Fruit fly (Drosophila melanogaster) whole organism, prepupa: ENCODE measurements around the gene CG42682.

Source experiments
- Blimp-1 ChIP-seq: fragments of 200-800 bp; sonication (Bioruptor generic); optimal IDR thresholded peaks from 3 replicates; lab custom pipeline; 2017; ENCODE audit warnings: missing biosample characterization, missing genetic modification characterization, mild to moderate bottlenecking, moderate library complexity, missing genetic modification reagents
- CG10631 ChIP-seq: fragments of 200-800 bp; sonication (Bioruptor generic); optimal IDR thresholded peaks from 2 replicates; lab custom pipeline; 2016; ENCODE audit warnings: missing biosample characterization, missing genetic modification characterization
- CG10669 ChIP-seq: fragments of 200-800 bp; sonication (Bioruptor generic); optimal IDR thresholded peaks from 3 replicates; lab custom pipeline; 2018; ENCODE audit warnings: missing biosample characterization, mild to moderate bottlenecking, missing genetic modification characterization, moderate library complexity
- CG11762 ChIP-seq: fragments of 200-800 bp; sonication (Bioruptor generic); optimal IDR thresholded peaks from 3 replicates; lab custom pipeline; 2016; ENCODE audit warnings: missing biosample characterization, missing genetic modification characterization; ENCODE audit not compliant: insufficient read depth
- CG11902 ChIP-seq: fragments of 200-800 bp; sonication (Bioruptor generic); optimal IDR thresholded peaks from 3 replicates; lab custom pipeline; 2016; ENCODE audit warnings: missing biosample characterization, missing genetic modification characterization
- CG1621 ChIP-seq: fragments of 200-800 bp; sonication (Bioruptor generic); optimal IDR thresholded peaks from 3 replicates; lab custom pipeline; 2018; ENCODE audit warnings: missing biosample characterization, mild to moderate bottlenecking, missing genetic modification characterization
- CG3032 ChIP-seq: fragments of 200-800 bp; optimal IDR thresholded peaks from 2 replicates; lab custom pipeline; 2019; ENCODE audit warnings: missing biosample characterization, mild to moderate bottlenecking, missing genetic modification characterization, moderate library complexity
- CG31627 ChIP-seq: fragments of 200-800 bp; sonication (Bioruptor generic); optimal IDR thresholded peaks from 3 replicates; lab custom pipeline; 2016; ENCODE audit warnings: missing biosample characterization, missing genetic modification characterization
- CG34406 ChIP-seq: fragments of 200-800 bp; sonication (Bioruptor generic); optimal IDR thresholded peaks from 3 replicates; lab custom pipeline; 2016; ENCODE audit warnings: missing biosample characterization, missing genetic modification characterization
- CG4318 ChIP-seq: fragments of 200-800 bp; sonication (Bioruptor generic); optimal IDR thresholded peaks from 3 replicates; lab custom pipeline; 2017; ENCODE audit warnings: missing biosample characterization, mild to moderate bottlenecking, missing genetic modification characterization
- CG6276 ChIP-seq: fragments of 200-800 bp; sonication (Bioruptor generic); optimal IDR thresholded peaks from 2 replicates; lab custom pipeline; 2017; ENCODE audit warnings: missing biosample characterization, mild to moderate bottlenecking, missing genetic modification characterization
- CG6792 ChIP-seq: fragments of 200-800 bp; sonication (Bioruptor generic); optimal IDR thresholded peaks from 3 replicates; lab custom pipeline; 2016; ENCODE audit warnings: missing biosample characterization, missing genetic modification characterization
- CG6854 ChIP-seq: fragments of 200-800 bp; sonication (Bioruptor generic); optimal IDR thresholded peaks from 2 replicates; lab custom pipeline; 2017; ENCODE audit warnings: missing biosample characterization, mild to moderate bottlenecking, missing genetic modification characterization
- CG7368 ChIP-seq: fragments of 200-800 bp; sonication (Bioruptor generic); optimal IDR thresholded peaks from 3 replicates; lab custom pipeline; 2016; ENCODE audit warnings: missing biosample characterization, missing genetic modification characterization
- CG8119 ChIP-seq: fragments of 200-800 bp; sonication (Bioruptor generic); IDR thresholded peaks from 3 replicates; pipeline ENCODE4 v1.3.6; 2022; ENCODE audit warnings: missing biosample characterization, missing genetic modification characterization
- CG8319 ChIP-seq: fragments of 200-800 bp; sonication (Bioruptor generic); optimal IDR thresholded peaks from 3 replicates; lab custom pipeline; 2016; ENCODE audit warnings: missing biosample characterization, missing genetic modification characterization
- CG8632 ChIP-seq: fragments of 200-800 bp; sonication (Bioruptor generic); optimal IDR thresholded peaks from 3 replicates; lab custom pipeline; 2016; ENCODE audit warnings: missing biosample characterization, missing genetic modification characterization
- CG9139 ChIP-seq: fragments of 200-800 bp; sonication (Bioruptor generic); optimal IDR thresholded peaks from 3 replicates; lab custom pipeline; 2017; ENCODE audit warnings: missing biosample characterization, mild to moderate bottlenecking, missing genetic modification characterization
- Eip93F ChIP-seq: fragments of 200-800 bp; sonication (Bioruptor generic); optimal IDR thresholded peaks from 2 replicates; lab custom pipeline; 2016; ENCODE audit warnings: missing biosample characterization, mild to moderate bottlenecking, missing genetic modification characterization
- Ets21C ChIP-seq: fragments of 200-800 bp; sonication (Bioruptor generic); optimal IDR thresholded peaks from 3 replicates; lab custom pipeline; 2016; ENCODE audit warnings: missing biosample characterization, missing genetic modification characterization
- Gug ChIP-seq: fragments of 200-800 bp; sonication (Bioruptor generic); IDR thresholded peaks from 2 replicates; pipeline ENCODE4 v1.3.6; 2022; ENCODE audit warnings: missing biosample characterization, missing genetic modification characterization
- Met ChIP-seq: fragments of 200-800 bp; sonication (Bioruptor generic); optimal IDR thresholded peaks from 3 replicates; lab custom pipeline; 2016; ENCODE audit warnings: missing biosample characterization, missing genetic modification characterization
- OdsH ChIP-seq: fragments of 200-800 bp; sonication (Bioruptor generic); optimal IDR thresholded peaks from 3 replicates; lab custom pipeline; 2016; ENCODE audit warnings: missing biosample characterization, missing genetic modification characterization
- Sox102F ChIP-seq: fragments of 200-800 bp; sonication (Bioruptor generic); optimal IDR thresholded peaks from 2 replicates; lab custom pipeline; 2016; ENCODE audit warnings: missing biosample characterization, mild to moderate bottlenecking, missing genetic modification characterization
- achi ChIP-seq: fragments of 200-800 bp; sonication (Bioruptor generic); optimal IDR thresholded peaks from 3 replicates; lab custom pipeline; 2016; ENCODE audit warnings: missing biosample characterization, missing genetic modification characterization
- acj6 ChIP-seq: fragments of 200-800 bp; sonication (Bioruptor generic); optimal IDR thresholded peaks from 3 replicates; lab custom pipeline; 2016; ENCODE audit warnings: missing biosample characterization, missing genetic modification characterization
- cyc ChIP-seq: fragments of 200-800 bp; sonication (Bioruptor generic); optimal IDR thresholded peaks from 3 replicates; lab custom pipeline; 2016; ENCODE audit warnings: missing biosample characterization, missing genetic modification characterization
- dac ChIP-seq: fragments of 200-800 bp; sonication (Bioruptor generic); optimal IDR thresholded peaks from 2 replicates; lab custom pipeline; 2017; ENCODE audit warnings: missing biosample characterization, mild to moderate bottlenecking, missing genetic modification characterization
- dsx ChIP-seq: fragments of 200-800 bp; optimal IDR thresholded peaks from 3 replicates; lab custom pipeline; 2019; ENCODE audit warnings: missing biosample characterization, mild to moderate bottlenecking, missing genetic modification characterization, moderate library complexity; ENCODE audit not compliant: poor library complexity, severe bottlenecking
- eg ChIP-seq: fragments of 200-800 bp; sonication (Bioruptor generic); IDR thresholded peaks from 3 replicates; pipeline ENCODE4 v1.3.6; 2022; ENCODE audit warnings: missing biosample characterization, missing genetic modification characterization
- fd59A ChIP-seq: fragments of 200-800 bp; sonication (Bioruptor generic); optimal IDR thresholded peaks from 2 replicates; lab custom pipeline; 2017; ENCODE audit warnings: missing biosample characterization, mild to moderate bottlenecking, missing genetic modification characterization, missing genetic modification reagents
- fd85E ChIP-seq: fragments of 200-800 bp; sonication (Bioruptor generic); optimal IDR thresholded peaks from 3 replicates; lab custom pipeline; 2016; ENCODE audit warnings: missing biosample characterization, missing genetic modification characterization
- lz ChIP-seq: fragments of 200-800 bp; sonication (Bioruptor generic); optimal IDR thresholded peaks from 3 replicates; lab custom pipeline; 2016; ENCODE audit warnings: missing biosample characterization, missing genetic modification characterization
- spab ChIP-seq: fragments of 200-800 bp; sonication (Bioruptor generic); optimal IDR thresholded peaks from 2 replicates; lab custom pipeline; 2017; ENCODE audit warnings: missing biosample characterization, mild to moderate bottlenecking, missing genetic modification characterization, missing genetic modification reagents
- svp ChIP-seq: fragments of 200-800 bp; sonication (Bioruptor generic); peaks from one replicate; lab custom pipeline; 2016; ENCODE audit warnings: missing biosample characterization, missing genetic modification characterization
- topi ChIP-seq: fragments of 200-800 bp; sonication (Bioruptor generic); optimal IDR thresholded peaks from 3 replicates; lab custom pipeline; 2016; ENCODE audit warnings: missing biosample characterization, missing genetic modification characterization

CG42682 gene

DNA sequence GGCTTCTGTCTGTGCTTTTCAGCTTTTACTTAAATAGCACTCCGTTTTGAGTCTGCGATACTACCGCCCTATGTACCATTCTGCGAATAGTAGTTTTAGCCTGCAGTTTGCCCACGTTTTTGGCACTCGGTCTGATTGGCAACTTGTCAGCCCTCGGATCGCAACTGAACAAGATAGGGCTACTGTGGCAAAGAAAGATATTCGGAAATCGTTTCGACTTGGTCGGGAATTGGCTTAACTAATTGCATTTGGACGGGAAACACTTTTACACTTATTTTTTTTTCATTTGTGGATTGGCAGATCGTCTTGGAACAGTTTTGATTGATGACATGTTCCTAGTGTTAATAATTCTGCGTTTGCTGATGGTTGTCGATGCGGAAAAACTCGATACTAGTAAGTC, at the start of gene CG42682:
CG42682 (plus strand) TSS at position 301 of the 400 bp plus-strand sequence.
- TF ChIP-seq svp (GFP tag; lab: Kevin White, UChicago) = peak; percentile 47
- no peak for TF ChIP-seq Eip93F (GFP tag; lab: Kevin White, UChicago)
- TF ChIP-seq CG3032 (tag; lab: Kevin White, UChicago) = no peak

DNA sequence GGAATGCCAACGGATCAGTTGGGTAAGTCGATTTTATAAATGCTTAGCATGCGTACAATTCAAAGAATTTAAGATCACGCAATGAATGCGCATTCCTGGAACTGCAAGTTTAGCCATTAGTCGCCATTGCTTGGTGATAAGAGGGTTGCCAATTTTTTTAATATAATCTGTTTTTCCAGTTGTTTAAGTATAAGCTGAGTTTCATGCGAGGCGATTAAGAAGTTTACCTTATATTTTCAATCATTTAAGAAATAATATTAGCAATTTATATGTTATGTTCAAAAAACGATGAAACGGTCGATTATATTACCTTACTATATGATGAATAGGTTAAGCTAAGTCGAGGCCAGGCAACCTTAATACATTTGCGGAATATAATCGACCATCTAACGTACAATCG, 45.6 kb upstream of the CG42682 start, which contains the start of gene CG18420:
CG18420 (minus strand) TSS at position 101 of the 400 bp plus-strand sequence.
- TF ChIP-seq Met (GFP tag; lab: Kevin White, UChicago) (no peak), CG11902 (GFP tag; lab: Kevin White, UChicago) (no peak), Eip93F (GFP tag; lab: Kevin White, UChicago) (no peak), OdsH (GFP tag; lab: Kevin White, UChicago) (no peak)

DNA sequence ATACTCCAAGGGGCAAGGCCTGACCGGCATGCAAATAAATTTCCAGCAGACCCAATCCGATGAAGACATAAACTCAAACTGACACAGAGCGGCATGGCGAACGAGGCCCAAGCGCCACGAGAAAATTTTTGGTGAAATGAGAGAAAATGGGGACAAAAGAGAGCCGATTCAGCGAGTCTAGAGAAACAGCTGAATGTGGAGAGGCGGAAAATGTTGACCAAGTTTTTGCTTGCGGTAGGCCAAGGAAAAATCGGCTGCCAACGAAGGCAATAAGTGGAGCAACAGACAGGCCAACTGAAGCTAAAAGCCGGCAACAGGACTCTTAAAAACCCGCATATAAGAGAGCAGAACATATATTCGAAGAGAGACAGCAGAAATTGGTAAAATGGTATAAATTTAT, 44.6 kb upstream of the CG42682 start:
- TF ChIP-seq dsx = no peak
- TF ChIP-seq spab (GFP tag; lab: Kevin White, UChicago) = no peak
- TF ChIP-seq dac (GFP tag; lab: Kevin White, UChicago) = no peak
- TF ChIP-seq CG3032 (tag; lab: Kevin White, UChicago) = no peak
- no peak for TF ChIP-seq CG10669
- TF ChIP-seq Blimp-1 (GFP tag; lab: Kevin White, UChicago) = no peak
- no peak for TF ChIP-seq CG9139 (GFP tag; lab: Kevin White, UChicago)
- TF ChIP-seq CG6792 (GFP tag; lab: Kevin White, UChicago) = no peak

DNA sequence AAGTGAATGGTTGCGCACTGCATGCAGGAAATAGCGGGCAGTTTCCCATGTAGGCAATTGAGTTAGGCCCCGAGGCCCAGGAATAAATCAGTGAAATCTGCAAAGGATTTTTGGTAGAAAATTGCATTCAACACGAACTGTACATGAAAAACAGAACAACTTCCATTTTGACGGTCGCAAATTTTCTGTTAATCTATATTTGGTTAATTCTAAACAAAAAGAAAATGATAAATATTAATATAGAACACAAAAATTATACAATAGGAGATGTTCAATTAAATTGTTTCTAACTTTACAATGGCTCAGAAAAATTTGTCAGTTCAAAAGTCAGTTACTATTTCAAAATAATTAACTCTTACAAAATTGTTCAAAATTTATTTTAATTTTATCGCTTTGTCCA, 40.1 kb upstream of the CG42682 start, which contains the start of gene CG33308:
CG33308 (plus strand) TSS at position 301 of the 400 bp plus-strand sequence.
- TF ChIP-seq Sox102F (GFP tag; lab: Kevin White, UChicago) = no peak
- TF ChIP-seq topi = no peak
- no peak for TF ChIP-seq Ets21C (GFP tag; lab: Kevin White, UChicago)
- TF ChIP-seq CG10631 = no peak
- no peak for TF ChIP-seq CG7368 (GFP tag; lab: Kevin White, UChicago)
- no peak for TF ChIP-seq acj6 (GFP tag; lab: Kevin White, UChicago)
- TF ChIP-seq CG6854 (GFP tag; lab: Kevin White, UChicago) = no peak
- no peak for TF ChIP-seq CG11762 (GFP tag; lab: Kevin White, UChicago)
- no peak for TF ChIP-seq fd85E (GFP tag; lab: Kevin White, UChicago)
- TF ChIP-seq CG8119 (GFP tag; lab: Robert Waterston, UW) = no peak
- TF ChIP-seq CG8319 (GFP tag; lab: Kevin White, UChicago) = no peak
- no peak for TF ChIP-seq CG6276 (GFP tag; lab: Kevin White, UChicago)
- TF ChIP-seq dsx = no peak
- TF ChIP-seq Blimp-1 (GFP tag; lab: Kevin White, UChicago) = no peak
- TF ChIP-seq, all 60 proteins: peak for 0

DNA sequence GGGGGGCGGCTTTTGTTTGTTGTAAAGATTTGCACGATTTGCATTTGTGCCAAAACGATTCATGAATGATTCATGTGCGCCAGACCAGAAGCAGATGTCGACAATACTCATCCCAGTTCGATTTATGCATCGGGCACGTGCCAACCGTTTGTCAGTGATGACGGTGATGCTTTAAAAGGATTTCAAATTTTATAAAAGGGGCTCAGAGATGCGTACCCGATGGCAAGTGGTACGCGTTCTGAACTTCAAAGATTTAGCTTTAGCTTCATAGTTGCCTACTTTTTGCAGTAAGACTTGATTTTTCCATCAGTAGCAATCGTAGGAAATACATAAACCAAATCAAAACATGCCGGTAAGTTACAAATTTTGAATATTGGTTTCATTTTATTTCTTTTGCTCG, 31.7 kb upstream of the CG42682 start, which contains the start of gene CG33309:
CG33309 (plus strand) TSS at position 301 of the 400 bp plus-strand sequence.
- TF ChIP-seq eg (no peak), cyc (GFP tag; lab: Kevin White, UChicago) (no peak), OdsH (GFP tag; lab: Kevin White, UChicago) (no peak), achi (GFP tag; lab: Kevin White, UChicago) (no peak), CG34406 (GFP tag; lab: Kevin White, UChicago) (no peak), CG8119 (GFP tag; lab: Robert Waterston, UW) (no peak), Gug (GFP tag; lab: Robert Waterston, UW) (no peak), dac (GFP tag; lab: Kevin White, UChicago) (no peak), Blimp-1 (GFP tag; lab: Kevin White, UChicago) (no peak), lz (GFP tag; lab: Kevin White, UChicago) (no peak), CG8632 (GFP tag; lab: Kevin White, UChicago) (no peak), CG31627 (GFP tag; lab: Kevin White, UChicago) (no peak), CG1621 (no peak), fd59A (GFP tag; lab: Kevin White, UChicago) (no peak), Sox102F (GFP tag; lab: Kevin White, UChicago) (no peak), CG4318 (GFP tag; lab: Kevin White, UChicago) (no peak)
